Fruit fly (Drosophila melanogaster): ENCODE measurements around the gene dyw.
A peak's percentile ranks its signal among the peaks of the same experiment; 100 is the strongest.

The dyw gene

dm6 chrX:2707377-2708090, 13.8 kb upstream of the dyw start, which contains the start of gene CG2680:
CG2680 (minus strand) TSS chrX:2707427.
- no peak for TF ChIP-seq kay (GFP tag; ENCODE audit: borderline replicate concordance)
- TF ChIP-seq ovo (GFP tag; optimal IDR thresholded peaks at IDR 0.05): no peak
- no peak for TF ChIP-seq cnc (optimal IDR thresholded peaks at IDR 0.05)
- no peak for TF ChIP-seq bab1 (GFP tag; optimal IDR thresholded peaks at IDR 0.05)
- no peak for TF ChIP-seq CG7045 (GFP tag; optimal IDR thresholded peaks at IDR 0.05)
- TF ChIP-seq tj (GFP tag; optimal IDR thresholded peaks at IDR 0.05): no peak

- TF ChIP-seq cnc (optimal IDR thresholded peaks at IDR 0.05): no peak
- peak; percentile 6 for TF ChIP-seq bab1 (GFP tag; optimal IDR thresholded peaks at IDR 0.05)
Measured at dm6 chrX:2704134-2704773, 10.6 kb upstream of the dyw start, which contains the start of gene eIF2Bbeta. eIF2Bbeta (plus strand) TSS chrX:2704571.

dm6 chrX:2703693-2704092, 10.0 kb upstream of the dyw start, which contains the start of gene Ugalt:
Ugalt (minus strand) TSS chrX:2703852.
- peak; percentile 98 for TF ChIP-seq cic (GFP tag; optimal IDR thresholded peaks at IDR 0.05)
- peak; percentile 100 for TF ChIP-seq CG12768 (GFP tag; optimal IDR thresholded peaks at IDR 0.05)
- TF ChIP-seq pad (GFP tag; optimal IDR thresholded peaks at IDR 0.05): peak; percentile 99
- TF ChIP-seq toe (GFP tag; optimal IDR thresholded peaks at IDR 0.05): peak; percentile 100
- TF ChIP-seq Hr96 (GFP tag; optimal IDR thresholded peaks at IDR 0.05): peak; percentile 100
- peak; percentile 100 for TF ChIP-seq CG1620 (GFP tag; optimal IDR thresholded peaks at IDR 0.05)
- no peak for TF ChIP-seq kay (GFP tag; ENCODE audit: borderline replicate concordance)
- TF ChIP-seq CG7045 (GFP tag; optimal IDR thresholded peaks at IDR 0.05): peak; percentile 100
- peak; percentile 100 for TF ChIP-seq bab1 (GFP tag; optimal IDR thresholded peaks at IDR 0.05)
- peak; percentile 100 for TF ChIP-seq CG5204 (GFP tag; optimal IDR thresholded peaks at IDR 0.05)
- TF ChIP-seq CG11617 (GFP tag; optimal IDR thresholded peaks at IDR 0.05): peak; percentile 100
- peak; percentile 100 for TF ChIP-seq ovo (GFP tag; optimal IDR thresholded peaks at IDR 0.05)
- peak; percentile 100 for TF ChIP-seq CG14711 (tag; optimal IDR thresholded peaks at IDR 0.05)
- TF ChIP-seq CG33017 (tag; optimal IDR thresholded peaks at IDR 0.05): peak; percentile 100
- TF ChIP-seq tj (GFP tag; optimal IDR thresholded peaks at IDR 0.05): peak; percentile 99
- TF ChIP-seq CG7101 (tag; optimal IDR thresholded peaks at IDR 0.05): peak; percentile 100
- no peak for TF ChIP-seq cnc (optimal IDR thresholded peaks at IDR 0.05)
- TF ChIP-seq Crg-1 (GFP tag; optimal IDR thresholded peaks at IDR 0.05): peak; percentile 100
- TF ChIP-seq Clk (GFP tag; optimal IDR thresholded peaks at IDR 0.05): peak; percentile 100
- peak; percentile 100 for TF ChIP-seq Mnt (GFP tag; optimal IDR thresholded peaks at IDR 0.05)

dm6 chrX:2698064-2698894, 4.6 kb upstream of the dyw start, which contains the start of the genes Spg7 and Lint-O:
Spg7 (minus strand) TSS chrX:2698211.
Lint-O (plus strand) TSS chrX:2698701.
- no peak for TF ChIP-seq pad (GFP tag; optimal IDR thresholded peaks at IDR 0.05)
- TF ChIP-seq CG5204 (GFP tag; optimal IDR thresholded peaks at IDR 0.05): no peak
- peak; percentile 46 for TF ChIP-seq tj (GFP tag; optimal IDR thresholded peaks at IDR 0.05)

- TF ChIP-seq Hr96 (GFP tag; optimal IDR thresholded peaks at IDR 0.05): no peak
- TF ChIP-seq CG7101 (tag; optimal IDR thresholded peaks at IDR 0.05): no peak
- TF ChIP-seq toe (GFP tag; optimal IDR thresholded peaks at IDR 0.05): no peak
- no peak for TF ChIP-seq tj (GFP tag; optimal IDR thresholded peaks at IDR 0.05)
- TF ChIP-seq Mnt (GFP tag; optimal IDR thresholded peaks at IDR 0.05): no peak
- no peak for TF ChIP-seq CG33017 (tag; optimal IDR thresholded peaks at IDR 0.05)
- no peak for TF ChIP-seq pad (GFP tag; optimal IDR thresholded peaks at IDR 0.05)
- TF ChIP-seq CG7045 (GFP tag; optimal IDR thresholded peaks at IDR 0.05): no peak
- TF ChIP-seq CG14711 (tag; optimal IDR thresholded peaks at IDR 0.05): no peak
- no peak for TF ChIP-seq CG12768 (GFP tag; optimal IDR thresholded peaks at IDR 0.05)
- TF ChIP-seq ovo (GFP tag; optimal IDR thresholded peaks at IDR 0.05): no peak
- TF ChIP-seq CG11617 (GFP tag; optimal IDR thresholded peaks at IDR 0.05): no peak
- TF ChIP-seq cnc (optimal IDR thresholded peaks at IDR 0.05): no peak
- TF ChIP-seq cic (GFP tag; optimal IDR thresholded peaks at IDR 0.05): no peak
- no peak for TF ChIP-seq CG1620 (GFP tag; optimal IDR thresholded peaks at IDR 0.05)
- TF ChIP-seq Clk (GFP tag; optimal IDR thresholded peaks at IDR 0.05): no peak
- TF ChIP-seq bab1 (GFP tag; optimal IDR thresholded peaks at IDR 0.05): no peak
- TF ChIP-seq CG5204 (GFP tag; optimal IDR thresholded peaks at IDR 0.05): no peak
Measured at dm6 chrX:2690376-2690775, 3.3 kb downstream of the dyw start.

- TF ChIP-seq CG7101 (tag; optimal IDR thresholded peaks at IDR 0.05) (peak; percentile 29), CG1620 (GFP tag; optimal IDR thresholded peaks at IDR 0.05) (no peak), ovo (GFP tag; optimal IDR thresholded peaks at IDR 0.05) (no peak), cic (GFP tag; optimal IDR thresholded peaks at IDR 0.05) (no peak), tj (GFP tag; optimal IDR thresholded peaks at IDR 0.05) (peak; percentile 96), CG33017 (tag; optimal IDR thresholded peaks at IDR 0.05) (no peak), Mnt (GFP tag; optimal IDR thresholded peaks at IDR 0.05) (no peak), CG5204 (GFP tag; optimal IDR thresholded peaks at IDR 0.05) (no peak), CG14711 (tag; optimal IDR thresholded peaks at IDR 0.05) (no peak), toe (GFP tag; optimal IDR thresholded peaks at IDR 0.05) (no peak), pad (GFP tag; optimal IDR thresholded peaks at IDR 0.05) (no peak), CG12768 (GFP tag; optimal IDR thresholded peaks at IDR 0.05) (no peak)
Measured at dm6 chrX:2686930-2687329, 6.8 kb downstream of the dyw start.

All from whole organism, adult.